Worm (Caenorhabditis elegans) whole organism, mixed stage, embryonic: Measurements from ENCODE around the gene ifc-1.

ENCODE experiments used
- nhr-28 ChIP-seq: fragments of 150-350 bp; optimal IDR thresholded peaks from 2 replicates; lab custom pipeline; 2014; ENCODE audit warnings: missing biosample characterization, missing genetic modification characterization
- nhr-76 ChIP-seq: sonication (generic microtip); optimal IDR thresholded peaks from 2 replicates; lab custom pipeline; 2017; ENCODE audit warnings: missing biosample characterization, missing genetic modification characterization

DNA sequence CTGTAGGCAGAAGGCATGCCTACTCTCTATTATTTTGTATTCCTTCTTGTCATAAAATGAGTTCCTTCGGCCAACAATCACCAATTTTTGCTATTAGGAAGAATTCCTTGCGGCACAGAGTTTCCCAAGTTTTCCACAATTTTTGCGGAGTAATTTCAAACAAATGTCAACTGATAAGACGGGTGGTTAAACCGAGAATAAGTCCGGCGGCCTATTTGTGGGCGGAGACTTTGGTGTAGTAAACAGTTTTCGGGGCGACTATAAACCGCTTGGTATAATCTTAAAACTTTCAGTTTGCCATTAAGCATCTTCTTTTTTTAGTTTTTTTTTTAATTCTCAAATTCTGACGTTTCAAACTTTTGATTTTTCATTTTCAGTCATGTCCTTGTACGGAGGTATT is at the start of gene ifc-1:
- TF ChIP-seq nhr-28 (tag; lab: Kevin White, UChicago) (no peak), nhr-76 (tag; lab: Kevin White, UChicago) (no peak)
